Fruit fly (Drosophila melanogaster): ENCODE data around the gene CG1835.
"Not testable (repeated sequence)": the region's sequence is repeated elsewhere in the genome, so short reads cannot be mapped to it uniquely, and the experiment has no call there.

The CG1835 gene

DNA sequence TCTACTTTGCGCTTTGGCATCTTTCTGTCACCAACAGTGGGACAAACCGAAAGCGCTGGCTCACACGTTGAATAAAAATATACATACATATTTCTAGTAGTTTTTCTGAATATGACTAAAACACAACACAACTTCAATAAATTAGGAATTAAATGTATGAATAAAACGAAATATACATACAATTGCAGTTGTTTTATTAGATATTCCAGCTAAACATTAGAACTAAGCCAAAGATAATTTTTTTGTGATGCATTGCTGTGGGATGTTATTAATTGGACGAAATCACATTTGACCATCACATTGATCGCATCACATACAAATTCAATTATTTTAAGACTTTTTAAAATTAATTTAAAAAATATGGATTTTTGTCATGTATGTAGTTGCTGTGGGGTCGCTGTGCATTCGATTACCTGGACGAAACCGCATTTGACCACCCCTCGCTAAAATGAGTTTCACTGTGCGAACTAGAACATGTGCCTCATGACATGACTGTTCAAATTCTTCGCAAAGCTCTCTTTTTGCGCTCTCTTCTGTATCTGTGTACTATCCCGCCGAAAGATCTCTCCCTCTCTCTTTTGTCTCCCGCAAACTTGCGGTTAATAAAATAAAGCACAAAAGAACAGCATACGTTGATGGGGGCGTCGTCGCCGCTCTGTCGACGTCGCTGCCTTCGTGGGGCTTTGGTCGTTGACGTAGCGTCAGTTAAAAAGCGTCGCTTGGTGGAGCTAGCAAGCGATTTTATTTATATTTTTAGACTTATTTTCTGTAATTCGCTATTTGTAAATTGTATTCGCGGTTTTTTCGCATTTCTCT, 5.0 kb upstream of the CG1835 start, which contains the start of gene Cyp6v1:
Cyp6v1 (plus strand) TSS at position 588 of the 816 bp plus-strand sequence.
- TF ChIP-seq usp (GFP tag; optimal IDR thresholded peaks at IDR 0.05) (no peak), EcR (GFP tag; optimal IDR thresholded peaks at IDR 0.05) (peak in 1 of 2 experiments; percentile 53)

- no peak for TF ChIP-seq CG8478 (optimal IDR thresholded peaks at IDR 0.05)
- no peak for TF ChIP-seq psq (optimal IDR thresholded peaks at IDR 0.05)
- TF ChIP-seq usp (GFP tag; optimal IDR thresholded peaks at IDR 0.05): no peak
- TF ChIP-seq pan (optimal IDR thresholded peaks at IDR 0.05): no peak
- no peak for TF ChIP-seq EcR (GFP tag; optimal IDR thresholded peaks at IDR 0.05)
- TF ChIP-seq Dll (optimal IDR thresholded peaks at IDR 0.05): no peak
These were observed 3.1 kb upstream of the CG1835 start for dm6 chrX:20658627-20659026.

DNA sequence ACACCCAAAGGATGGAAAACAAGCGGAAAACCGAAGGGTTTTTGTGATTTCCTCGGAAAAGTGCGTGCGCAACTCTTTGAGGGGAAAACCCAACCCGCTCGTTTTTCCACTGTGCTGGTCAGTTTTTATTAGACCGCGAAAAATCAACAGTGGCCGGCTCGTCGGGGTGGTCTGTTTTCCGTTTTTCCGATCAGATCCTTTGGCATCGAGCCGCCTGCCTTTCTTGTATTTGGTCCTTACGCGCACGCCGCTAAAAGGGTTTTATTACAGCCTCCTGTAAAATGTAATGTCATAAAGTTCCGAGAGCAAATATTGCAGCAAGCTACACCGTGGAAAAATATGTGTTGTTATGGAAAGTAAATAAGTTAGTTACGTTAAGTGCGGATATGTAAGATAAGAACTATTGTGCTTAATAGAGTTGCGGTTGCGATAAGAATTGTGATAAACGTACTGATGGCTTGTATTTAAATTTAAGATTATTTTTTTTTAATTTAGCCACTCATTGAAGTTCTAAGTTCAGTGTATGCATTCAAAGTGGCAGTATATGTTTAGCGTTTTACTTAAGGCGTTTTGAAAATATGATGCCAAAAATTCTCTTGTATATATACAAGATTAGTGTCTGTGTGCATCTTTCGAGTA, 1.3 kb downstream of the CG1835 start:
- no peak for TF ChIP-seq pan (optimal IDR thresholded peaks at IDR 0.05)
- TF ChIP-seq usp (GFP tag; optimal IDR thresholded peaks at IDR 0.05): no peak
- TF ChIP-seq EcR (GFP tag; optimal IDR thresholded peaks at IDR 0.05): no peak
- TF ChIP-seq Dll (optimal IDR thresholded peaks at IDR 0.05): no peak
- no peak for TF ChIP-seq CG8478 (optimal IDR thresholded peaks at IDR 0.05)
- TF ChIP-seq psq (optimal IDR thresholded peaks at IDR 0.05): no peak

dm6 chrX:20666356-20666755, 4.6 kb downstream of the CG1835 start:
- TF ChIP-seq usp (GFP tag; optimal IDR thresholded peaks at IDR 0.05) (no peak), psq (optimal IDR thresholded peaks at IDR 0.05) (no peak), EcR (GFP tag; optimal IDR thresholded peaks at IDR 0.05) (no peak), Dll (optimal IDR thresholded peaks at IDR 0.05) (no peak), CG8478 (optimal IDR thresholded peaks at IDR 0.05) (no peak), pan (optimal IDR thresholded peaks at IDR 0.05) (no peak)

- TF ChIP-seq usp (GFP tag; optimal IDR thresholded peaks at IDR 0.05); EcR (GFP tag; optimal IDR thresholded peaks at IDR 0.05); CG8478 (optimal IDR thresholded peaks at IDR 0.05): not testable (repeated sequence)
These were observed 15.2 kb downstream of the CG1835 start, which contains the start of gene hydra for dm6 chrX:20676963-20677362. Gene hydra, minus strand, starts transcription at chrX:20677063.

DNA sequence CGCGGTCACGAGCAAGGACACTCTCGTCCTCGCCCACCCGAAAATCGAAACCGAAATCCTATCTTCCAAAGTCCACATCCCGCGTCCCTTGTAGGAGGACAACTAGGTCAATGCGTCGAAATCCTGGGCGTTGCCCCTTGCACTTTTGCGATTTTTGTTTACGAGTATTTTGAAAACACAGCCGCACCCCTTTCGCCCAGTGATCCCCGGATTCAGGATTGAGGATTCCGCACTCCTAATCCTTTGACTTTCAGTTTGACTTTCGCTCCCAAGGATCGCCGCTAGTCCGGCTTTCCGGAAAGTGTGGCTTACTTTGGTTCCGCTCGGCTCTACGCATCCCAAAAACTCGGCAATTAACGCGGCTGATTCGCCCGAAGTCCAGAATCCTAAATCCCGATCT, 18.7 kb downstream of the CG1835 start:
- TF ChIP-seq pan (optimal IDR thresholded peaks at IDR 0.05): no peak
- no peak for TF ChIP-seq Dll (optimal IDR thresholded peaks at IDR 0.05)
- no peak for TF ChIP-seq EcR (GFP tag; optimal IDR thresholded peaks at IDR 0.05)
- TF ChIP-seq usp (GFP tag; optimal IDR thresholded peaks at IDR 0.05): no peak
- no peak for TF ChIP-seq CG8478 (optimal IDR thresholded peaks at IDR 0.05)
- no peak for TF ChIP-seq psq (optimal IDR thresholded peaks at IDR 0.05)

dm6 chrX:20687252-20687651, 25.5 kb downstream of the CG1835 start:
- TF ChIP-seq psq (optimal IDR thresholded peaks at IDR 0.05) (no peak), usp (GFP tag; optimal IDR thresholded peaks at IDR 0.05) (no peak), Dll (optimal IDR thresholded peaks at IDR 0.05) (no peak), EcR (GFP tag; optimal IDR thresholded peaks at IDR 0.05) (no peak)

DNA sequence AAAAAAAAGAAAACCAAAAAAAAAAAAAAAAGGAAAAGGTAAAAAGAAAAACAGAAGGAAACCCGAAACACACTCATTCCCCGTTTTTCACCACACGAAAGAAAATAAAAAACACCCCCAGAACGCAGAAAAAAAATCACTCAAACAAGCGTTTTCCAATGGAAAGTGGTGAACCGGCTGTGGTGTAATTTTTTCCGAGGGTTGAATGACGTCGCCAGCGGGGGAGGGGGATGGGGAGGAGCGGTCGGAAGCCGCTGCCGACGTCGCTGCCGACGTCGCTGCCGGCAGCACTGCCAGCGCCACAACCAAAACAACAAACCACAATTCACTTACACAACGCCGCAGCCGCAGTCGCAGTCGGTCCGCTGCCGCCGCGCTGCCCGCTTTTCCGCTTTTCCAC, 27.8 kb downstream of the CG1835 start:
- TF ChIP-seq EcR (GFP tag; optimal IDR thresholded peaks at IDR 0.05) (no peak), CG8478 (optimal IDR thresholded peaks at IDR 0.05) (no peak), usp (GFP tag; optimal IDR thresholded peaks at IDR 0.05) (no peak), pan (optimal IDR thresholded peaks at IDR 0.05) (no peak), Dll (optimal IDR thresholded peaks at IDR 0.05) (no peak), psq (optimal IDR thresholded peaks at IDR 0.05) (no peak)

- TF ChIP-seq EcR (GFP tag; optimal IDR thresholded peaks at IDR 0.05): no peak
- no peak for TF ChIP-seq CG8478 (optimal IDR thresholded peaks at IDR 0.05)
- TF ChIP-seq psq (optimal IDR thresholded peaks at IDR 0.05): no peak
- no peak for TF ChIP-seq usp (GFP tag; optimal IDR thresholded peaks at IDR 0.05)
- TF ChIP-seq Dll (optimal IDR thresholded peaks at IDR 0.05): no peak
- no peak for TF ChIP-seq pan (optimal IDR thresholded peaks at IDR 0.05)
These were observed 28.7 kb downstream of the CG1835 start, which contains the start of gene run for dm6 chrX:20690454-20690853. Gene run, plus strand, starts transcription at chrX:20690670.

dm6 chrX:20691213-20691612, 29.5 kb downstream of the CG1835 start:
- no peak for TF ChIP-seq EcR (GFP tag; optimal IDR thresholded peaks at IDR 0.05)
- no peak for TF ChIP-seq Dll (optimal IDR thresholded peaks at IDR 0.05)
- TF ChIP-seq pan (optimal IDR thresholded peaks at IDR 0.05): no peak
- TF ChIP-seq CG8478 (optimal IDR thresholded peaks at IDR 0.05): no peak
- no peak for TF ChIP-seq psq (optimal IDR thresholded peaks at IDR 0.05)
- no peak for TF ChIP-seq usp (GFP tag; optimal IDR thresholded peaks at IDR 0.05)

DNA sequence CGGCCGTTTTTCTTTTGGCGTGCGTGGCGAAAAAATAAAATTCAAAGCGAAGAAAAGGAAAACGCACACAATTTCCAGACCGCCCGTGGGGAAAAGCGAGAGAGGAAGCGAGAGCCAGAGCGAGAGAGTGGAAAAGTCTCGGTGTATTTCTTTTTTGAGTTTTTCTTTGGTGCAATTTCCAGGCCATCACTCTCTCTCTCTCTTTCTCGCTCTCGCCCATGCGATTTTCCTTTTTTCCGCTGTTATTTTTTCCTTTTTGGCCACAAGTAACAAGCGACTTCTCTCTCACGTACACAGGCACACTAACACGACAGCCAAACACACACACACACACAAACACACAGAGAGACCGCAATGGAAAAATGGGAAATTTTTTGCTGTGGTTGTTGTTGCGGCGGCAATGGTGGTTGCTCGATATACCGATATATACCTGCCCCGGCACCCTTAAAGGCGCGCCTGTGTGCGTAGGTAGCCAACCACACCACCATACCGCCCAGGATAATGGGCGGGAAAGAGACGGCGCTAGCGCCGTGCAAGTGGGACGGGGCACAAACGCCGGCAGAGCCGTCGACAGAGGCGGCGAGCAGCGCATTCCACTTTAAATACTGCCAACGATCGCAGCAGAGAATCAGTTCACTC, 32.2 kb downstream of the CG1835 start:
- TF ChIP-seq pan (optimal IDR thresholded peaks at IDR 0.05) (no peak), EcR (GFP tag; optimal IDR thresholded peaks at IDR 0.05) (no peak), Dll (optimal IDR thresholded peaks at IDR 0.05) (no peak), usp (GFP tag; optimal IDR thresholded peaks at IDR 0.05) (no peak), CG8478 (optimal IDR thresholded peaks at IDR 0.05) (no peak), psq (optimal IDR thresholded peaks at IDR 0.05) (no peak)

dm6 chrX:20702904-20703303, 41.2 kb downstream of the CG1835 start:
- TF ChIP-seq EcR (GFP tag; optimal IDR thresholded peaks at IDR 0.05) (no peak), CG8478 (optimal IDR thresholded peaks at IDR 0.05) (no peak), Dll (optimal IDR thresholded peaks at IDR 0.05) (no peak), psq (optimal IDR thresholded peaks at IDR 0.05) (no peak), usp (GFP tag; optimal IDR thresholded peaks at IDR 0.05) (no peak), pan (optimal IDR thresholded peaks at IDR 0.05) (no peak)
